Worm (Caenorhabditis elegans) whole organism, L4 larva: Measurements from ENCODE around the gene gad-2.
A peak's percentile ranks its signal among the peaks of the same experiment; 100 is the strongest.

Experiments
- D1046.2 ChIP-seq: fragments of 200-800 bp; sonication (Bioruptor generic); IDR thresholded peaks from 2 replicates; pipeline ENCODE4 v1.3.6; 2022; ENCODE audit warnings: missing genetic modification characterization, missing compliant biosample characterization
- F26F4.8 ChIP-seq: fragments of 200-800 bp; sonication (Bioruptor generic); conservative IDR thresholded peaks from 2 replicates; pipeline ENCODE4 v1.3.6; 2022; ENCODE audit warnings: missing genetic modification characterization, missing compliant biosample characterization
- T20F7.1 ChIP-seq: fragments of 200-800 bp; sonication (Bioruptor generic); optimal IDR thresholded peaks from 2 replicates; lab custom pipeline; 2018; ENCODE audit warnings: mild to moderate bottlenecking, missing genetic modification characterization, missing compliant biosample characterization
- T26A8.4 ChIP-seq: fragments of 200-800 bp; sonication (Bioruptor generic); IDR thresholded peaks from 2 replicates; pipeline ENCODE4 v1.3.6; 2022; ENCODE audit warnings: missing genetic modification characterization, missing compliant biosample characterization
- Y105C5A.15 ChIP-seq: fragments of 200-800 bp; sonication (Bioruptor generic); IDR thresholded peaks from 2 replicates; pipeline ENCODE4 v1.3.6; 2022; ENCODE audit warnings: missing genetic modification characterization, missing compliant biosample characterization
- Y48G9A.11 ChIP-seq: fragments of 200-800 bp; sonication (Bioruptor generic); IDR thresholded peaks from 2 replicates; pipeline ENCODE4 v1.3.6; 2022; ENCODE audit warnings: missing genetic modification reagents, missing genetic modification characterization, missing compliant biosample characterization
- ZK337.2 ChIP-seq: fragments of 200-800 bp; sonication (Bioruptor generic); IDR thresholded peaks from 2 replicates; pipeline ENCODE4 v1.3.6; 2022; ENCODE audit warnings: missing genetic modification reagents, missing genetic modification characterization, missing compliant biosample characterization
- ZK546.5 ChIP-seq, 2 experiments: sonication (generic microtip); optimal IDR thresholded peaks; 2 replicates each; lab custom pipeline; 2017; ENCODE audit warnings: missing biosample characterization in 2 of 2, missing genetic modification characterization in 2 of 2
- aha-1 ChIP-seq: fragments of 150-350 bp; peaks from one replicate; lab custom pipeline; 2014; ENCODE audit warnings: missing biosample characterization, missing genetic modification characterization
- aly-2 ChIP-seq: sonication (generic microtip); optimal IDR thresholded peaks from 2 replicates; lab custom pipeline; 2018; ENCODE audit warnings: missing biosample characterization, missing genetic modification characterization
- ama-1 ChIP-seq: fragments of 150-350 bp; optimal IDR thresholded peaks from 2 replicates; lab custom pipeline; 2014; ENCODE audit warnings: inconsistent platforms, mixed read lengths
- ceh-20 ChIP-seq: fragments of 200-800 bp; sonication (Bioruptor generic); IDR thresholded peaks from 2 replicates; pipeline ENCODE4 v1.3.6; 2022; ENCODE audit warnings: missing genetic modification reagents, missing genetic modification characterization, missing compliant biosample characterization
- ceh-28 ChIP-seq: fragments of 150-350 bp; optimal IDR thresholded peaks from 2 replicates; lab custom pipeline; 2014; ENCODE audit warnings: missing biosample characterization, missing genetic modification reagents, missing genetic modification characterization
- ceh-62 ChIP-seq: sonication (generic microtip); optimal IDR thresholded peaks from 2 replicates; lab custom pipeline; 2017; ENCODE audit warnings: missing biosample characterization, missing genetic modification characterization
- ceh-82 ChIP-seq: sonication (generic microtip); optimal IDR thresholded peaks from 2 replicates; lab custom pipeline; 2017; ENCODE audit warnings: missing biosample characterization, missing genetic modification characterization
- dmd-8 ChIP-seq: fragments of 200-800 bp; sonication (Bioruptor generic); IDR thresholded peaks from 2 replicates; pipeline ENCODE4 v1.3.6; 2022; ENCODE audit warnings: missing genetic modification characterization, missing compliant biosample characterization
- duxl-1 ChIP-seq: sonication (generic microtip); optimal IDR thresholded peaks from 2 replicates; lab custom pipeline; 2016; ENCODE audit warnings: mild to moderate bottlenecking, missing genetic modification characterization, moderate library complexity, missing compliant biosample characterization; ENCODE audit not compliant: poor library complexity
- egl-43 ChIP-seq: fragments of 200-800 bp; sonication (Bioruptor generic); IDR thresholded peaks from 2 replicates; pipeline ENCODE4 v1.3.6; 2022; ENCODE audit warnings: missing genetic modification reagents, missing genetic modification characterization, missing compliant biosample characterization
- fos-1 ChIP-seq: fragments of 150-350 bp; optimal IDR thresholded peaks from 2 replicates; lab custom pipeline; 2014; ENCODE audit warnings: missing biosample characterization, missing genetic modification characterization
- hlh-11 ChIP-seq: fragments of 200-800 bp; sonication (Bioruptor generic); optimal IDR thresholded peaks from 2 replicates; lab custom pipeline; 2018; ENCODE audit warnings: mild to moderate bottlenecking, missing genetic modification characterization, missing compliant biosample characterization
- hlh-30 ChIP-seq: sonication (generic microtip); optimal IDR thresholded peaks from 2 replicates; lab custom pipeline; 2017; ENCODE audit warnings: antibody characterized with exemption, mild to moderate bottlenecking, missing genetic modification characterization, missing compliant biosample characterization; ENCODE audit not compliant: insufficient read depth
- jun-1 ChIP-seq: fragments of 150-350 bp; optimal IDR thresholded peaks from 2 replicates; lab custom pipeline; 2014; ENCODE audit warnings: missing biosample characterization, missing genetic modification reagents, missing genetic modification characterization
- mdt-29 ChIP-seq: fragments of 200-800 bp; sonication (Bioruptor generic); IDR thresholded peaks from 2 replicates; pipeline ENCODE4 v1.3.6; 2022; ENCODE audit warnings: missing genetic modification reagents, missing genetic modification characterization, missing compliant biosample characterization
- nhr-102 ChIP-seq: sonication (generic microtip); optimal IDR thresholded peaks from 2 replicates; lab custom pipeline; 2016; ENCODE audit warnings: mild to moderate bottlenecking, missing genetic modification characterization, moderate library complexity, missing compliant biosample characterization
- nhr-11 ChIP-seq: fragments of 150-350 bp; optimal IDR thresholded peaks from 2 replicates; lab custom pipeline; 2014; ENCODE audit warnings: missing biosample characterization, missing genetic modification characterization
- nhr-111 ChIP-seq: fragments of 200-800 bp; sonication (Bioruptor generic); optimal IDR thresholded peaks from 2 replicates; lab custom pipeline; 2018; ENCODE audit warnings: mild to moderate bottlenecking, missing genetic modification characterization, missing compliant biosample characterization
- nhr-25 ChIP-seq: sonication (generic microtip); optimal IDR thresholded peaks from 2 replicates; lab custom pipeline; 2017; ENCODE audit warnings: missing genetic modification characterization, mild to moderate bottlenecking, missing compliant biosample characterization, antibody characterized with exemption, moderate library complexity, borderline replicate concordance; ENCODE audit not compliant: insufficient read depth
- nhr-28 ChIP-seq: fragments of 150-350 bp; optimal IDR thresholded peaks from 2 replicates; lab custom pipeline; 2014; ENCODE audit warnings: missing biosample characterization, missing genetic modification characterization
- nhr-48 ChIP-seq: sonication (generic microtip); optimal IDR thresholded peaks from 2 replicates; lab custom pipeline; 2016; ENCODE audit warnings: mild to moderate bottlenecking, missing genetic modification characterization, missing compliant biosample characterization
- pha-4 ChIP-seq, 2 experiments: fragments of 150-350 bp in 1 of 2; fragments of 200-800 bp in 1 of 2; sonication (Bioruptor generic) in 1 of 2; IDR thresholded peaks in 1 of 2; optimal IDR thresholded peaks in 1 of 2; 2 replicates each; pipeline versions ENCODE4 v1.3.6 to Lab custom; 2014 to 2022; ENCODE audit warnings: missing genetic modification characterization in 2 of 2, missing genetic modification reagents in 2 of 2, missing biosample characterization in 1 of 2, missing compliant biosample characterization in 1 of 2
- php-3 ChIP-seq: fragments of 200-800 bp; sonication (Bioruptor generic); IDR thresholded peaks from 2 replicates; pipeline ENCODE4 v1.3.6; 2022; ENCODE audit warnings: missing genetic modification reagents, missing genetic modification characterization, missing compliant biosample characterization
- sdz-12 ChIP-seq: fragments of 200-800 bp; sonication (Bioruptor generic); optimal IDR thresholded peaks from 2 replicates; lab custom pipeline; 2018; ENCODE audit warnings: mild to moderate bottlenecking, missing genetic modification characterization, missing compliant biosample characterization
- skn-1 ChIP-seq: fragments of 150-350 bp; optimal IDR thresholded peaks from 2 replicates; lab custom pipeline; 2014; ENCODE audit warnings: missing biosample characterization, missing genetic modification characterization
- spr-3 ChIP-seq: fragments of 200-800 bp; sonication (Bioruptor generic); optimal IDR thresholded peaks from 2 replicates; lab custom pipeline; 2018; ENCODE audit warnings: mild to moderate bottlenecking, missing genetic modification characterization, missing compliant biosample characterization
- unc-39 ChIP-seq: sonication (generic microtip); optimal IDR thresholded peaks from 2 replicates; lab custom pipeline; 2017; ENCODE audit warnings: missing biosample characterization, missing genetic modification characterization
- zip-2 ChIP-seq: fragments of 150-350 bp; optimal IDR thresholded peaks from 2 replicates; lab custom pipeline; 2014; ENCODE audit warnings: missing biosample characterization, missing genetic modification characterization
- ztf-11 ChIP-seq: fragments of 150-350 bp; optimal IDR thresholded peaks from 2 replicates; lab custom pipeline; 2014; ENCODE audit warnings: missing biosample characterization, missing genetic modification characterization

gad-2 gene

ce11 chrX:7416082-7416481 lies 22.8 kb downstream of the gad-2 start, which contains the start of gene C10A4.1:
TSS of gene C10A4.1 (plus strand) at chrX:7416382.
- TF ChIP-seq T20F7.1 (GFP tag; lab: Kevin White, UChicago): no peak
- no peak for TF ChIP-seq aha-1 (tag; lab: Kevin White, UChicago)
- TF ChIP-seq pha-4 (GFP tag; IDR thresholded peaks at IDR 0.05; lab: Robert Waterston, UW): no peak
- no peak for TF ChIP-seq pha-4 (tag; optimal IDR thresholded peaks at IDR 0.05; lab: Kevin White, UChicago)
- no peak for TF ChIP-seq ceh-28 (tag; lab: Kevin White, UChicago)
- TF ChIP-seq Y48G9A.11 (GFP tag; lab: Robert Waterston, UW): no peak
- TF ChIP-seq fos-1: no peak
- no peak for TF ChIP-seq zip-2 (tag; lab: Kevin White, UChicago)
- TF ChIP-seq ceh-20 (GFP tag; lab: Robert Waterston, UW): no peak
- TF ChIP-seq ceh-62 (tag; lab: Kevin White, UChicago): no peak
- no peak for TF ChIP-seq duxl-1
- TF ChIP-seq, all 104 proteins: peak for 0

DNA sequence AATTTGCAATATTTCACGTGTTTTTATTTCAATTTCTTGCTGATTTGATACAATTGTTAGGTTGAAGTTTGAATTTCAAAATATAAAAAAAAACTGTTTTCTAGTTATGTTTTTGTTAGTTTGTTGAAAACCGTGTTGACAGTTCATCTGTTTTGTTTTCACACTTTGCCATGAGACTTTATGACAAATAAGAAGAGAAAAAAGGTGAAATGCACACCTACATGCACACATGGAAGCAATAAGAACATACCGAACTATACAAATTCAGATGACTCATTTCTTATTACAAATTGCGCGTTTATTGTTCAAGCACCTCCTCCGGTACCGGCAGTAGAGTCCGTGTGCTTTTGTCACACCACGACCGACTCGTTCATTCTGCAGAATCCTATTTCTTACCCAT lies 27.3 kb downstream of the gad-2 start, which contains the start of gene C10A4.9:
Gene C10A4.9, plus strand, starts transcription at position 301 of the 400 bp plus-strand sequence.
- no peak for TF ChIP-seq ztf-11 (tag; lab: Kevin White, UChicago)

- no peak for TF ChIP-seq spr-3 (GFP tag; lab: Kevin White, UChicago)
- TF ChIP-seq dmd-8 (GFP tag; lab: Robert Waterston, UW): no peak
- TF ChIP-seq T26A8.4 (GFP tag; lab: Robert Waterston, UW): no peak
- no peak for TF ChIP-seq ZK546.5 (tag; optimal IDR thresholded peaks at IDR 0.05; lab: Kevin White, UChicago)
- TF ChIP-seq nhr-111 (GFP tag; lab: Kevin White, UChicago): no peak
- TF ChIP-seq skn-1 (tag; lab: Kevin White, UChicago): no peak
- no peak for TF ChIP-seq F26F4.8 (GFP tag; lab: Robert Waterston, UW)
- TF ChIP-seq aly-2: no peak
- no peak for TF ChIP-seq jun-1 (tag; lab: Kevin White, UChicago)
- no peak for TF ChIP-seq nhr-102 (tag; lab: Kevin White, UChicago)
- no peak for TF ChIP-seq php-3 (GFP tag; lab: Robert Waterston, UW)
- TF ChIP-seq nhr-11: no peak
- TF ChIP-seq aha-1 (tag; lab: Kevin White, UChicago): no peak
- no peak for TF ChIP-seq ama-1 (lab: Kevin White, UChicago)
Observed at ce11 chrX:7424813-7425212, 31.5 kb downstream of the gad-2 start, which contains the start of gene mnm-2. TSS of gene mnm-2 (minus strand) at chrX:7424913.

- TF ChIP-seq nhr-48 (tag; lab: Kevin White, UChicago): no peak
- TF ChIP-seq T26A8.4 (GFP tag; lab: Robert Waterston, UW): no peak
- TF ChIP-seq ceh-82: no peak
- TF ChIP-seq ZK337.2 (GFP tag; lab: Robert Waterston, UW): no peak
- peak; percentile 20 for TF ChIP-seq hlh-11 (tag; lab: Kevin White, UChicago)
- TF ChIP-seq Y105C5A.15 (GFP tag; lab: Robert Waterston, UW): no peak
- TF ChIP-seq hlh-30: peak; percentile 45
- peak; percentile 42 for TF ChIP-seq nhr-28 (tag; lab: Kevin White, UChicago)
- no peak for TF ChIP-seq unc-39 (tag; lab: Kevin White, UChicago)
- peak; percentile 38 for TF ChIP-seq nhr-25 (tag; lab: Kevin White, UChicago)
- no peak for TF ChIP-seq mdt-29 (GFP tag; lab: Robert Waterston, UW)
- TF ChIP-seq D1046.2: no peak
- no peak for TF ChIP-seq sdz-12 (GFP tag; lab: Kevin White, UChicago)
- no peak for TF ChIP-seq egl-43 (GFP tag; lab: Robert Waterston, UW)
- TF ChIP-seq, all 104 proteins: peak for 4
Observed at ce11 chrX:7430483-7430882, 37.2 kb downstream of the gad-2 start.
